Fruit fly (Drosophila melanogaster): Measurements from ENCODE around the gene CG31869.

CG31869 gene

DNA sequence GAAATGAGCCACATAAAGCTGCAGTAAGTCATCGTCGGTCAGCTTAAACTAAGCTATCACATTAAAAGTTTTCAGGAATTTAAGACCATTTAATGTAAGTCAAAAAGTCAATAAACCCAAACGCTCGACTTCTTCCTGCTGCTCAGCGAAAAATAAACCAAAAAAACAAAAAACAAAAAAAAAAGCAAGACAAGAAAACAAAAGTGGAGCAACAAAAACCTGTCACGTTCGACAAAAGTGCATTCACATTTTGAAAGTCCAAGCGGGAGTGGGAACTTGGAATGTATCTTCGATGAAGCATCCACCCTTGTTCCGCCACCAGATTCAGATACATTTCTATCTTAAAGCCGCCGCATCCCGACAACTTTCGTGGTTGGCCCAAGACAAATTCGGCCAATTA lies 6.9 kb downstream of the CG31869 start:
- TF ChIP-seq tna (GFP tag; IDR thresholded peaks at IDR 0.05; ENCODE audit: partially characterized antibody) = no peak
- no peak for TF ChIP-seq repo (GFP tag; optimal IDR thresholded peaks at IDR 0.05)
- peak; percentile 79 for TF ChIP-seq nom (GFP tag; optimal IDR thresholded peaks at IDR 0.05)
- TF ChIP-seq Jarid2 (GFP tag; optimal IDR thresholded peaks at IDR 0.05) = no peak

DNA sequence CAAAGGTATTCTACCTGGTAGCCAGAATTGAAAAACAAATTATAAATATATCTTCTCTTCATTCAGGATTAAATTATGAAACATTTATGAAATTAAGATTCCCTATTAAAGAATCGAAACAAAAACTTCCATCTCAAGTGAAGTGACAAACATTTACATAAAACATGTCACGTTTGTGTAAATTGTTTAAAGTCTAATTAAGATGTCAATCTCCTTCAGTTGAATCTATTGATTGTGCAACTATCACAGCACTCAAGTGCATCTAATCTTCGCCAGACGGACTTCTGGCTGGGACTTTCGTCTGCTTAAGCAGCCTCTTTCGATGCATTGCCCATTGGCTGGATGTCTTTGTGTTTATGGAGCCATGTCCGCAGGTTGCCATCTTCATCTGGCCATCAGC lies 8.8 kb downstream of the CG31869 start:
- no peak for TF ChIP-seq CG18599 (GFP tag; optimal IDR thresholded peaks at IDR 0.05)
- no peak for TF ChIP-seq CG17186 (GFP tag; optimal IDR thresholded peaks at IDR 0.05)
- TF ChIP-seq sens-2 (GFP tag; IDR thresholded peaks at IDR 0.05) = no peak
- no peak for TF ChIP-seq CG32767 (GFP tag; IDR thresholded peaks at IDR 0.05)
- TF ChIP-seq Hr78 (GFP tag; optimal IDR thresholded peaks at IDR 0.05) = no peak
- TF ChIP-seq amos (GFP tag; IDR thresholded peaks at IDR 0.05; ENCODE audit: partially characterized antibody) = no peak
- TF ChIP-seq CG10147 (GFP tag; optimal IDR thresholded peaks at IDR 0.05) = no peak
- no peak for TF ChIP-seq sqz (GFP tag; optimal IDR thresholded peaks at IDR 0.05)
- TF ChIP-seq knrl (GFP tag; IDR thresholded peaks at IDR 0.05; ENCODE audit: partially characterized antibody) = no peak
- TF ChIP-seq chn (GFP tag; optimal IDR thresholded peaks at IDR 0.05) = no peak
- no peak for TF ChIP-seq Chrac-16 (GFP tag; optimal IDR thresholded peaks at IDR 0.05)
- TF ChIP-seq Drgx (GFP tag; IDR thresholded peaks at IDR 0.05) = no peak

DNA sequence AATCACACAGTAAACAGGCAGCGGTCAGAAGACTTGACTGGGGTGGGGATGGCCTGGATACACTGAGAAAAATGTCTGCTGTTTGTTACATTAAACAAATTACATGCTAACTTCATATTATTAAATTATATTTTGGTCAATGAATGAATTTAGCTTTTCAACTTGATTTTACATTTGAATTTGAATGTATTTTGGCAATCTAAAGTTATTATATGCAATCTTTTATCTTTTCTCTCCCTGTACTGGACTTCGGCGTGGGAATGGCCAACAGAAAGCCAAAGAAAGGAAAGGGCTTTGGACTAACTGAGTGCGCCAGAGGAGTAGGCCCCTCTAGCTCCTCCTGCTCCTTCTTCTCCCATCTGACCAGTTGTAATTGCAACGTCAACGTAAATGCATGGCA lies 9.6 kb downstream of the CG31869 start:
- no peak for TF ChIP-seq tna (GFP tag; IDR thresholded peaks at IDR 0.05; ENCODE audit: partially characterized antibody)
- no peak for TF ChIP-seq CG18011 (GFP tag; optimal IDR thresholded peaks at IDR 0.05)
- TF ChIP-seq klu (GFP tag; IDR thresholded peaks at IDR 0.05) = no peak
- TF ChIP-seq CG2889 (GFP tag; IDR thresholded peaks at IDR 0.05) = no peak
- 0 out of 2 replicates have a peak, but pooled peaks have one; percentile 7 for TF ChIP-seq CG11247 (GFP tag; IDR thresholded peaks at IDR 0.05)
- no peak for TF ChIP-seq Fer1 (GFP tag; optimal IDR thresholded peaks at IDR 0.05)
- no peak for TF ChIP-seq Hmx (GFP tag; optimal IDR thresholded peaks at IDR 0.05)
- no peak for TF ChIP-seq CG10321 (GFP tag; IDR thresholded peaks at IDR 0.05)
- no peak for TF ChIP-seq CG5953 (GFP tag; IDR thresholded peaks at IDR 0.05)
- TF ChIP-seq HLH54F (GFP tag; optimal IDR thresholded peaks at IDR 0.05) = no peak
- TF ChIP-seq HHEX (GFP tag; optimal IDR thresholded peaks at IDR 0.05) = no peak
- TF ChIP-seq CG15696 (tag; optimal IDR thresholded peaks at IDR 0.05) = no peak
- TF ChIP-seq so (GFP tag; IDR thresholded peaks at IDR 0.05) = no peak
- no peak for TF ChIP-seq esg (GFP tag; conservative IDR thresholded peaks at IDR 0.05)
- TF ChIP-seq dmrt11E (tag; optimal IDR thresholded peaks at IDR 0.05) = no peak
- peak in 1 of 2 experiments; percentile 16 for TF ChIP-seq bsh (GFP tag; optimal IDR thresholded peaks at IDR 0.05)
- peak; percentile 54 for TF ChIP-seq lbe (GFP tag; optimal IDR thresholded peaks at IDR 0.05)
- TF ChIP-seq CG16813 (GFP tag; IDR thresholded peaks at IDR 0.05; ENCODE audit: partially characterized antibody) = no peak
- TF ChIP-seq inv (GFP tag; IDR thresholded peaks at IDR 0.05; ENCODE audit: partially characterized antibody) = no peak
- TF ChIP-seq ab (GFP tag; optimal IDR thresholded peaks at IDR 0.05) = no peak
- peak; percentile 37 for TF ChIP-seq Drgx (GFP tag; IDR thresholded peaks at IDR 0.05)
- TF ChIP-seq chinmo (GFP tag; IDR thresholded peaks at IDR 0.05; ENCODE audit: partially characterized antibody) = no peak
- no peak for TF ChIP-seq Ssrp (tag; optimal IDR thresholded peaks at IDR 0.05)
- TF ChIP-seq mam (GFP tag; optimal IDR thresholded peaks at IDR 0.05) = no peak
- no peak for TF ChIP-seq CG3995 (GFP tag; optimal IDR thresholded peaks at IDR 0.05)
- TF ChIP-seq Ets65A (GFP tag) = peak; percentile 76
- no peak for TF ChIP-seq E2f1 (GFP tag; IDR thresholded peaks at IDR 0.05)
- TF ChIP-seq sd (tag; optimal IDR thresholded peaks at IDR 0.05) = no peak
